Worm (Caenorhabditis elegans) whole organism, late embryonic: ENCODE measurements around the gene gbh-1.

Experiments used
- K09A11.1 ChIP-seq: sonication (generic microtip); optimal IDR thresholded peaks from 2 replicates; lab custom pipeline; 2017; ENCODE audit warnings: antibody characterized with exemption, mild to moderate bottlenecking, missing genetic modification characterization, missing compliant biosample characterization; ENCODE audit not compliant: insufficient read depth
- dve-1 ChIP-seq: sonication (generic microtip); optimal IDR thresholded peaks from 2 replicates; lab custom pipeline; 2017; ENCODE audit warnings: antibody characterized with exemption, mild to moderate bottlenecking, missing genetic modification characterization, missing compliant biosample characterization
- fkh-6 ChIP-seq: sonication (generic microtip); optimal IDR thresholded peaks from 2 replicates; lab custom pipeline; 2016; ENCODE audit warnings: missing genetic modification characterization, missing compliant biosample characterization
- hlh-13 ChIP-seq: fragments of 200-800 bp; sonication (Bioruptor generic); optimal IDR thresholded peaks from 2 replicates; lab custom pipeline; 2018; ENCODE audit warnings: mild to moderate bottlenecking, missing genetic modification characterization, missing compliant biosample characterization
- lim-6 ChIP-seq: sonication (generic microtip); optimal IDR thresholded peaks from 2 replicates; lab custom pipeline; 2016; ENCODE audit warnings: missing genetic modification characterization, missing compliant biosample characterization
- pha-2 ChIP-seq: sonication (generic microtip); optimal IDR thresholded peaks from 2 replicates; lab custom pipeline; 2017; ENCODE audit warnings: mild to moderate bottlenecking, missing genetic modification characterization, missing compliant biosample characterization
- pqm-1 ChIP-seq: sonication (generic microtip); optimal IDR thresholded peaks from 2 replicates; lab custom pipeline; 2016; ENCODE audit warnings: missing genetic modification characterization, missing compliant biosample characterization
- tbx-2 ChIP-seq: sonication (generic microtip); optimal IDR thresholded peaks from 2 replicates; lab custom pipeline; 2016; ENCODE audit warnings: missing genetic modification characterization, missing compliant biosample characterization
- unc-55 ChIP-seq: sonication (generic microtip); optimal IDR thresholded peaks from 2 replicates; lab custom pipeline; 2017; ENCODE audit warnings: missing biosample characterization, missing genetic modification reagents, missing genetic modification characterization
- zip-5 ChIP-seq: sonication (generic microtip); optimal IDR thresholded peaks from 2 replicates; lab custom pipeline; 2016; ENCODE audit warnings: missing genetic modification characterization, missing compliant biosample characterization

- TF ChIP-seq K09A11.1 (tag; lab: Kevin White, UChicago) (no peak), lim-6 (tag; lab: Kevin White, UChicago) (no peak), pha-2 (tag; lab: Kevin White, UChicago) (no peak), unc-55 (GFP tag; lab: Kevin White, UChicago) (no peak), hlh-13 (no peak), zip-5 (tag; lab: Kevin White, UChicago) (no peak), tbx-2 (tag; lab: Kevin White, UChicago) (no peak), pqm-1 (tag; lab: Kevin White, UChicago) (no peak), fkh-6 (tag; lab: Kevin White, UChicago) (no peak), dve-1 (tag; lab: Kevin White, UChicago) (no peak)
Observed at ce11 chrII:10684954-10685353, 8.6 kb downstream of the gbh-1 start.
